Fruit fly (Drosophila melanogaster): ENCODE results near the gene CG4598.

The CG4598 gene

dm6 chr2L:9915011-9915850 is 3.2 kb upstream of the CG4598 start, which contains the start of gene yip2 (continued):
- TF ChIP-seq gt (GFP tag; IDR thresholded peaks at IDR 0.05), result no peak
- TF ChIP-seq so (GFP tag; IDR thresholded peaks at IDR 0.05), result peak; percentile 80; the same call in 2 of the 3 replicates
- peak; percentile 63 for TF ChIP-seq CG15514 (GFP tag; optimal IDR thresholded peaks at IDR 0.05)
- TF ChIP-seq CG9876 (GFP tag; optimal IDR thresholded peaks at IDR 0.05), result no peak
- no peak for TF ChIP-seq ftz-f1 (GFP tag; optimal IDR thresholded peaks at IDR 0.05)
- no peak for TF ChIP-seq NK7.1 (GFP tag; optimal IDR thresholded peaks at IDR 0.05)
- TF ChIP-seq CG10979 (tag; optimal IDR thresholded peaks at IDR 0.05), result peak; percentile 34
- TF ChIP-seq Trl (optimal IDR thresholded peaks at IDR 0.05), result peak in 1 of 2 experiments; percentile 18
- TF ChIP-seq Trl (GFP tag; optimal IDR thresholded peaks at IDR 0.05), result peak; percentile 59
- TF ChIP-seq h (optimal IDR thresholded peaks at IDR 0.05), result no peak
- TF ChIP-seq H2.0 (GFP tag; IDR thresholded peaks at IDR 0.05), result peak; percentile 42; the same call in 1 of the 2 replicates
- TF ChIP-seq Nf-YB (GFP tag; optimal IDR thresholded peaks at IDR 0.05), result peak; percentile 29
- peak; percentile 86 for TF ChIP-seq kah (GFP tag; optimal IDR thresholded peaks at IDR 0.05)
- no peak for TF ChIP-seq cato (GFP tag; optimal IDR thresholded peaks at IDR 0.05; ENCODE audit: borderline replicate concordance)
- peak; percentile 68 for TF ChIP-seq CTCF (GFP tag; optimal IDR thresholded peaks at IDR 0.05)
- peak; percentile 33 for TF ChIP-seq CG11723 (GFP tag; optimal IDR thresholded peaks at IDR 0.05)
- TF ChIP-seq CG33557 (GFP tag; optimal IDR thresholded peaks at IDR 0.05), result no peak
- TF ChIP-seq Med (GFP tag), result peak; percentile 94
- TF ChIP-seq Fer2 (tag; optimal IDR thresholded peaks at IDR 0.05), result no peak
- TF ChIP-seq Atf3 (GFP tag; optimal IDR thresholded peaks at IDR 0.05), result peak; percentile 45
- no peak; the same call in none of the 2 replicates for TF ChIP-seq CG31224 (GFP tag; IDR thresholded peaks at IDR 0.05)
- no peak for TF ChIP-seq CG8478 (optimal IDR thresholded peaks at IDR 0.05)
- TF ChIP-seq Doc3 (GFP tag; IDR thresholded peaks at IDR 0.05; ENCODE audit: partially characterized antibody), result no peak
- TF ChIP-seq CG8924 (tag; optimal IDR thresholded peaks at IDR 0.05), result peak; percentile 66
- no peak for TF ChIP-seq lola (GFP tag; optimal IDR thresholded peaks at IDR 0.05)
- TF ChIP-seq slbo (GFP tag; IDR thresholded peaks at IDR 0.05), result peak; percentile 75
- TF ChIP-seq Lpt (GFP tag; optimal IDR thresholded peaks at IDR 0.05), result no peak
- 0 out of 3 replicates have a peak, but pooled peaks have one; percentile 11 for TF ChIP-seq Aef1 (GFP tag; IDR thresholded peaks at IDR 0.05)
- TF ChIP-seq wek (GFP tag; optimal IDR thresholded peaks at IDR 0.05), result peak; percentile 54
- TF ChIP-seq CG6272 (GFP tag; IDR thresholded peaks at IDR 0.05), result no peak
- peak; percentile 28; the same call in 1 of the 4 replicates for TF ChIP-seq Gug (GFP tag; IDR thresholded peaks at IDR 0.05)
- TF ChIP-seq klu (GFP tag; IDR thresholded peaks at IDR 0.05), result no peak
- no peak for TF ChIP-seq CG9215 (GFP tag; IDR thresholded peaks at IDR 0.05)
- no peak; the same call in 1 of the 2 replicates for TF ChIP-seq peb (GFP tag; IDR thresholded peaks at IDR 0.05)
- no peak for TF ChIP-seq ab (GFP tag; optimal IDR thresholded peaks at IDR 0.05)
- TF ChIP-seq Chrac-16 (GFP tag; optimal IDR thresholded peaks at IDR 0.05), result peak; percentile 25
- no peak for TF ChIP-seq da (GFP tag; optimal IDR thresholded peaks at IDR 0.05)
- TF ChIP-seq Kr (GFP tag; optimal IDR thresholded peaks at IDR 0.05), result no peak
- peak; percentile 61 for TF ChIP-seq ind (GFP tag; optimal IDR thresholded peaks at IDR 0.05)
- TF ChIP-seq CG4404 (GFP tag; IDR thresholded peaks at IDR 0.05), result no peak
- TF ChIP-seq sug (tag; optimal IDR thresholded peaks at IDR 0.05), result peak; percentile 95
- TF ChIP-seq nerfin-1 (tag; optimal IDR thresholded peaks at IDR 0.05), result peak; percentile 3
- TF ChIP-seq NC2α (GFP tag; optimal IDR thresholded peaks at IDR 0.05), result no peak
- peak in 1 of 2 experiments; percentile 28 for TF ChIP-seq chif (GFP tag; optimal IDR thresholded peaks at IDR 0.05)
- no peak for TF ChIP-seq CG15011 (GFP tag; optimal IDR thresholded peaks at IDR 0.05)
- TF ChIP-seq CG32772 (GFP tag; IDR thresholded peaks at IDR 0.05), result no peak
- no peak for TF ChIP-seq CG10274 (GFP tag; optimal IDR thresholded peaks at IDR 0.05)
- no peak for TF ChIP-seq lov (optimal IDR thresholded peaks at IDR 0.05)
- no peak for TF ChIP-seq lov (GFP tag; IDR thresholded peaks at IDR 0.05)
- peak; percentile 40 for TF ChIP-seq D19B (GFP tag; optimal IDR thresholded peaks at IDR 0.05)
- no peak for TF ChIP-seq Dip2 (GFP tag; IDR thresholded peaks at IDR 0.05)
- TF ChIP-seq CG9437 (GFP tag; optimal IDR thresholded peaks at IDR 0.05), result no peak

Data from whole organism, embryonic.